Worm (Caenorhabditis elegans): ENCODE data around the gene Y62E10A.3.

Y62E10A.3 gene

DNA sequence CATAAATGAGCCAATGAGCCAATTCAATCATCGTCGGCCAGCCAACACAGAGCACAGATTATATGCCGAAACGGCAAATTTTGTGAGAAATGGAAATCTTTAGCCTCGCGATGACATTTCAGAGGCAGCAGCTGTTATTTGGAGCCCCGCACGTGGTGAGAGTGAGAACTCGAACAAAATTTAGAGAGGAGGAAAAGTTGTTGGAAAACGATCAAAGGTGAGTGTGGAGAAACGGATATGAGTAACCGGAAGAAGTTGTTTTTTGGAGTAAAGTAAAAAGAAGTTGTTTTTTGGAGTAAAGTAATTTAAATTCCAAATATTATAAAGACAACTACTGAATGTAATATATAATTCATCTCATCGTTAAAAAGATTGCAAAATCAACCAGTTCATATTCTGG, 38.7 kb upstream of the Y62E10A.3 start, which contains the start of gene Y62E10A.13 (continued):
- TF ChIP-seq chd-7 (tag; optimal IDR thresholded peaks at IDR 0.05) (peak; percentile 50), attf-3 (GFP tag; conservative IDR thresholded peaks at IDR 0.05) (no peak), T26A5.8 (tag; optimal IDR thresholded peaks at IDR 0.05) (peak; percentile 67), rcor-1 (GFP tag; IDR thresholded peaks at IDR 0.05) (0 out of 2 replicates have a peak, but pooled peaks have one; percentile 20), Y79H2A.3 (GFP tag; conservative IDR thresholded peaks at IDR 0.05) (no peak), nfyb-1 (GFP tag; IDR thresholded peaks at IDR 0.05) (no peak), lir-1 (GFP tag; conservative IDR thresholded peaks at IDR 0.05) (no peak), F49E8.2 (tag; optimal IDR thresholded peaks at IDR 0.05; ENCODE audit: insufficient read depth) (peak; percentile 46), dpff-1 (tag; optimal IDR thresholded peaks at IDR 0.05) (peak; percentile 25), snpc-1.3 (tag; optimal IDR thresholded peaks at IDR 0.05; ENCODE audit: insufficient read depth) (peak; percentile 42), egrh-3 (GFP tag; IDR thresholded peaks at IDR 0.05) (no peak), lin-35 (GFP tag; optimal IDR thresholded peaks at IDR 0.05) (no peak), F10E7.11 (tag; optimal IDR thresholded peaks at IDR 0.05) (peak; percentile 53), ztf-22 (GFP tag; optimal IDR thresholded peaks at IDR 0.05) (no peak), repo-1 (tag; optimal IDR thresholded peaks at IDR 0.05) (peak; percentile 4), sptf-2 (GFP tag; optimal IDR thresholded peaks at IDR 0.05) (no peak), ZK185.1 (tag; optimal IDR thresholded peaks at IDR 0.05; ENCODE audit: poor library complexity, severe bottlenecking) (no peak), atf-7 (tag; optimal IDR thresholded peaks at IDR 0.05) (peak; percentile 22), attf-6 (GFP tag; IDR thresholded peaks at IDR 0.05) (peak; percentile 41; the same call in 1 of the 2 replicates), pbrm-1 (GFP tag; IDR thresholded peaks at IDR 0.05) (no peak), ceh-79 (tag; optimal IDR thresholded peaks at IDR 0.05) (peak; percentile 39), nhr-90 (tag; optimal IDR thresholded peaks at IDR 0.05) (no peak), F57A8.1 (GFP tag; optimal IDR thresholded peaks at IDR 0.05) (no peak), K12H6.12 (tag; optimal IDR thresholded peaks at IDR 0.05) (no peak), dox-1 (GFP tag; IDR thresholded peaks at IDR 0.05) (no peak)

DNA sequence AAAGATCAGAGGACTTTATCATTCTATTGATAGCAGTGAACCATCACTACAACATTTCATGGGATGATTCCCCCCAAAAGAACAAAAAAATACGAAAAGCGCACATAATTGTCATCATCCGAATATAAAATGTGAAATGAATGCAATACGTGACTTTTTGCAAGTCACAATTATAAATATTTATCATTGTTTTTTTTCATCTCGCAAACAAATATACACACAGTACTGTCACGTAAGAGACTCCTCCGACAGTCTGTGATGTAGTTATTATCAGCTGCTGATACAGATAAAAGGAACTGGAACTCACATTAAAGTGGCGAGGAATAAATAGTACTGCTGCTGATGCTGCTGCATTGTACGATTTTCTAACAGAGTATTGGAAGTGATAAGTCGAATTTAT, 36.3 kb upstream of the Y62E10A.3 start:
- TF ChIP-seq snpc-1.1 (tag; optimal IDR thresholded peaks at IDR 0.05; ENCODE audit: insufficient read depth) (no peak), zfh-2 (GFP tag; conservative IDR thresholded peaks at IDR 0.05) (no peak), ZK185.1 (tag; optimal IDR thresholded peaks at IDR 0.05; ENCODE audit: poor library complexity, severe bottlenecking) (peak; percentile 27), lin-40 (tag; optimal IDR thresholded peaks at IDR 0.05) (peak; percentile 15), ama-1 (optimal IDR thresholded peaks at IDR 0.05) (no peak), ama-1 (GFP tag; optimal IDR thresholded peaks at IDR 0.05) (no peak), egrh-3 (GFP tag; IDR thresholded peaks at IDR 0.05) (no peak), F52B5.7 (tag; optimal IDR thresholded peaks at IDR 0.05) (no peak), gei-17 (GFP tag; optimal IDR thresholded peaks at IDR 0.05) (no peak), him-1 (tag; optimal IDR thresholded peaks at IDR 0.05) (no peak), F55B11.4 (tag; optimal IDR thresholded peaks at IDR 0.05; ENCODE audit: borderline replicate concordance, insufficient read depth) (no peak), nhr-80 (tag; optimal IDR thresholded peaks at IDR 0.05) (peak; percentile 37), B0019.2 (GFP tag; conservative IDR thresholded peaks at IDR 0.05) (no peak)

DNA sequence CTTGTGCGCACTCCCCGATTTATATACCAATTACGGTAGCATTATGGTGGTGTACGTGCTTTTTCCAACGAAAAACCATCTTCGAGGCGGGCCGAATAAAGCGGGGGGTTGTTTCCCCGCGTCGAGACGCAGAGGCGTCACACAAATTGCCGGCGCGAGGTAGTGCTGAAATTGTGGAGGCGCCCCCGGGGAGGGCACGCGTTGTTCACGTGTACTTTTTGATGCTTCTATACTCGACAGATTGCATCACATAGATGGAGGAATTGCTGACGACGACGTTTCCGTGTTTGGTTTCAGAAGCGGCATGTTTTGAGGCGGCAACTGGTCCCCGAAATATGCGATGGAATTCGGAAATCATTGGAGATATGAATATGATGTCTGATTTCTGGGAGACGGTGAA, 35.2 kb upstream of the Y62E10A.3 start:
- TF ChIP-seq Y53F4B.3 (GFP tag; IDR thresholded peaks at IDR 0.05) (no peak), die-1 (tag; optimal IDR thresholded peaks at IDR 0.05) (no peak), nhr-90 (tag; optimal IDR thresholded peaks at IDR 0.05) (no peak), dox-1 (GFP tag; IDR thresholded peaks at IDR 0.05) (peak; percentile 62; the same call in 1 of the 2 replicates), egl-44 (GFP tag; IDR thresholded peaks at IDR 0.05) (peak; percentile 58), lin-40 (tag; optimal IDR thresholded peaks at IDR 0.05) (peak; percentile 83), attf-3 (GFP tag; conservative IDR thresholded peaks at IDR 0.05) (no peak), K11D2.4 (GFP tag; IDR thresholded peaks at IDR 0.05) (peak; percentile 64; the same call in 1 of the 2 replicates), zim-3 (tag; optimal IDR thresholded peaks at IDR 0.05) (no peak), mxl-1 (tag; optimal IDR thresholded peaks at IDR 0.05) (no peak), T26A5.8 (tag; optimal IDR thresholded peaks at IDR 0.05) (no peak), rec-8 (tag; optimal IDR thresholded peaks at IDR 0.05) (no peak), hmg-20 (GFP tag; IDR thresholded peaks at IDR 0.05) (no peak), sdz-38 (tag; optimal IDR thresholded peaks at IDR 0.05) (no peak), athp-1 (tag; optimal IDR thresholded peaks at IDR 0.05) (no peak), ztf-26 (tag; optimal IDR thresholded peaks at IDR 0.05) (peak; percentile 89)
